Worm (Caenorhabditis elegans) whole organism, early embryonic: ENCODE data around the gene C27F2.7.

Experiments
- B0310.2 ChIP-seq: sonication (generic microtip); optimal IDR thresholded peaks from 2 replicates; lab custom pipeline; 2016; ENCODE audit warnings: mild to moderate bottlenecking, missing genetic modification characterization, missing compliant biosample characterization
- F13C5.2 ChIP-seq: sonication (generic microtip); optimal IDR thresholded peaks from 2 replicates; lab custom pipeline; 2017; ENCODE audit warnings: mild to moderate bottlenecking, missing genetic modification characterization, inconsistent platforms, missing compliant biosample characterization
- aly-1 ChIP-seq: sonication (generic microtip); optimal IDR thresholded peaks from 2 replicates; lab custom pipeline; 2016; ENCODE audit warnings: missing genetic modification characterization, missing compliant biosample characterization
- ama-1 ChIP-seq: fragments of 150-350 bp; optimal IDR thresholded peaks from 2 replicates; lab custom pipeline; 2014
- ceh-13 ChIP-seq: fragments of 200-800 bp; sonication (Bioruptor generic); optimal IDR thresholded peaks from 2 replicates; lab custom pipeline; 2018; ENCODE audit warnings: mild to moderate bottlenecking, missing genetic modification characterization, missing compliant biosample characterization
- ceh-36 ChIP-seq: sonication (generic microtip); optimal IDR thresholded peaks from 2 replicates; lab custom pipeline; 2016; ENCODE audit warnings: missing genetic modification characterization, inconsistent platforms, missing compliant biosample characterization
- ets-7 ChIP-seq: sonication (generic microtip); optimal IDR thresholded peaks from 2 replicates; lab custom pipeline; 2016; ENCODE audit warnings: missing genotype, missing genetic modification characterization, missing compliant biosample characterization
- flt-1 ChIP-seq: fragments of 200-800 bp; sonication (Bioruptor generic); IDR thresholded peaks from 2 replicates; pipeline ENCODE4 v1.3.6; 2022; ENCODE audit warnings: missing genetic modification characterization, missing compliant biosample characterization
- hmbx-1 ChIP-seq: sonication (generic microtip); optimal IDR thresholded peaks from 2 replicates; lab custom pipeline; 2016; ENCODE audit warnings: mild to moderate bottlenecking, missing genetic modification characterization, missing compliant biosample characterization
- hmg-4 ChIP-seq: fragments of 200-800 bp; sonication (Bioruptor generic); optimal IDR thresholded peaks from 2 replicates; lab custom pipeline; 2018; ENCODE audit warnings: mild to moderate bottlenecking, missing genetic modification characterization, missing compliant biosample characterization
- hnd-1 ChIP-seq: sonication (generic microtip); optimal IDR thresholded peaks from 2 replicates; lab custom pipeline; 2016; ENCODE audit warnings: missing genetic modification characterization, missing compliant biosample characterization
- pes-1 ChIP-seq: fragments of 200-800 bp; sonication (Bioruptor generic); IDR thresholded peaks from 2 replicates; pipeline ENCODE4 v1.3.6; 2022; ENCODE audit warnings: missing genetic modification reagents, missing genetic modification characterization, missing compliant biosample characterization
- scrt-1 ChIP-seq: fragments of 200-800 bp; sonication (Bioruptor generic); IDR thresholded peaks from 2 replicates; pipeline ENCODE4 v1.3.6; 2022; ENCODE audit warnings: missing genetic modification characterization, missing compliant biosample characterization
- sea-1 ChIP-seq: fragments of 200-800 bp; sonication (Bioruptor generic); conservative IDR thresholded peaks from 2 replicates; pipeline ENCODE4 v1.3.6; 2022; ENCODE audit warnings: missing genetic modification characterization, missing compliant biosample characterization
- tbx-11 ChIP-seq: fragments of 200-800 bp; sonication (Bioruptor generic); IDR thresholded peaks from 2 replicates; pipeline ENCODE4 v1.3.6; 2022; ENCODE audit warnings: missing genetic modification characterization, missing compliant biosample characterization
- tbx-37 ChIP-seq: fragments of 200-800 bp; sonication (Bioruptor generic); conservative IDR thresholded peaks from 2 replicates; pipeline ENCODE4 v1.3.6; 2022; ENCODE audit warnings: missing genetic modification reagents, missing genetic modification characterization, missing compliant biosample characterization
- tra-4 ChIP-seq: sonication (generic microtip); optimal IDR thresholded peaks from 2 replicates; lab custom pipeline; 2017; ENCODE audit warnings: missing genetic modification characterization, missing compliant biosample characterization

The C27F2.7 gene

DNA sequence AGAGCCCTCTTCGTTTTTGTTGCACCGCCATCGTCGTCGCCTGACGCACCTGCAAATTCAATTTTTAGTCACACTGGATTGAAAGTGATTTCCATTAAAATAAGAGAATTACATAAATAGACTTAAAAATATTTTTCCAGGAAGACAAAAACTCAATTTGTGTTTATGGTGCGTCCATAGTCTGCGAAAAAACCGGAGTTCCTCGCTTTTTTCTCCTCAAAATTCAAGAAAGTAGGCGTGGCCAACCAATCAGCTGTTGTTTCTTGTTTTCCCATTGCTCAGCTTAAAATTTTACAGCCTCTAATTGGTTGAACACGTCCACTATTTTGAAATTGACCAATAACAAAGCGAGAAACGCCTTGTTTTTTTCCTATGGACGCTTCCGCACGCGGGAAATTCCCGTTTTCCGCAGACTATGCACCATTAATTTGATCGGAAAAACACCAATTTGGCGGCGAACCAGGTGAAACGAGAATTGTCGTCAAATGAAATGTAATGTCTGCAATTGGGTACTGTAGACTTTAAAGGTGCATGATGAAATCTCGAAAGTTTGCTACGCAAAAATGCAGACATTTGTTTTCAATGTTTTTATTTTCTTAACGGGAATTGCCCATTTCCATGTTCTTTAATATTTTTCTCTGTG, at the start of gene C27F2.7:
Gene C27F2.7, minus strand, starts transcription at position 51 of the 643 bp plus-strand sequence.
- TF ChIP-seq hmg-4 (GFP tag; lab: Kevin White, UChicago), result no peak

DNA sequence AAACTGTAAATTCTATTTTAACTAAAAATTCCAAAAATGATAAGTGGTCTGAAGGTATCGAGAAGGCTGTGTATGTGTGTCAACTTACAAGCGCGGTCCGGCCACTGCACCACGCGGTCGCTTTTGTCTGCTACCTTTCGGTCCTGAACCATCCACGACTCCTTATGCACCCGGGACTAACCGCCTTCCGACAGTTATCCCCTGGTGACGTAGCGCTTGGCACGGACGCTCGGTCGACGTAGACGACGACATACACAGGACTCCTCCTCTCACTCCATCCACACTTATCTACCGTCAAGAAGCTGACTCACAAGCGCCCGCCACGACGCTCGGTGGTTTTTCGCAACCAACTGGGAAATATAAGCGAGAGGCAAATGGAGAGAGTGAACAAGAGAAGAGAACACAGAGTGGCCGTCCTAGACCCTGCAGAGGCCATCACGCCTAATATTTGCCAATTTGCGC, 47.1 kb upstream of the C27F2.7 start:
- TF ChIP-seq scrt-1 (peak; percentile 88), hmbx-1 (tag; lab: Kevin White, UChicago) (peak; percentile 69), ceh-36 (tag; lab: Kevin White, UChicago) (peak; percentile 82), hnd-1 (tag; lab: Kevin White, UChicago) (peak; percentile 65), flt-1 (peak; percentile 82), tra-4 (tag; lab: Kevin White, UChicago) (peak; percentile 83), pes-1 (peak; percentile 90), hmg-4 (GFP tag; lab: Kevin White, UChicago) (peak; percentile 97), sea-1 (GFP tag; lab: Robert Waterston, UW) (peak; percentile 87), ets-7 (tag; lab: Kevin White, UChicago) (peak; percentile 85), F13C5.2 (tag; lab: Kevin White, UChicago) (peak; percentile 91), tbx-11 (GFP tag; lab: Robert Waterston, UW) (peak; percentile 90), tbx-37 (GFP tag; lab: Robert Waterston, UW) (peak; percentile 90), aly-1 (tag; lab: Kevin White, UChicago) (peak; percentile 97), ceh-13 (GFP tag; lab: Kevin White, UChicago) (peak; percentile 81), B0310.2 (peak; percentile 80)

- TF ChIP-seq ceh-36 (tag; lab: Kevin White, UChicago), result no peak
- TF ChIP-seq ets-7 (tag; lab: Kevin White, UChicago), result no peak
- TF ChIP-seq aly-1 (tag; lab: Kevin White, UChicago), result no peak
- TF ChIP-seq tbx-37 (GFP tag; lab: Robert Waterston, UW), result no peak
- no peak for TF ChIP-seq ama-1
- no peak for TF ChIP-seq hmg-4 (GFP tag; lab: Kevin White, UChicago)
- no peak for TF ChIP-seq flt-1
- TF ChIP-seq pes-1, result no peak
- TF ChIP-seq tra-4 (tag; lab: Kevin White, UChicago), result no peak
- TF ChIP-seq B0310.2, result no peak
- no peak for TF ChIP-seq F13C5.2 (tag; lab: Kevin White, UChicago)
- no peak for TF ChIP-seq scrt-1
- no peak for TF ChIP-seq hnd-1 (tag; lab: Kevin White, UChicago)
- TF ChIP-seq hmbx-1 (tag; lab: Kevin White, UChicago), result no peak
- TF ChIP-seq sea-1 (GFP tag; lab: Robert Waterston, UW), result no peak
- no peak for TF ChIP-seq tbx-11 (GFP tag; lab: Robert Waterston, UW)
- TF ChIP-seq ceh-13 (GFP tag; lab: Kevin White, UChicago), result no peak
Measured at ce11 chrIII:5030629-5031028, 46.3 kb upstream of the C27F2.7 start, which contains the start of gene klp-6. klp-6 (plus strand) TSS chrIII:5030929.

DNA sequence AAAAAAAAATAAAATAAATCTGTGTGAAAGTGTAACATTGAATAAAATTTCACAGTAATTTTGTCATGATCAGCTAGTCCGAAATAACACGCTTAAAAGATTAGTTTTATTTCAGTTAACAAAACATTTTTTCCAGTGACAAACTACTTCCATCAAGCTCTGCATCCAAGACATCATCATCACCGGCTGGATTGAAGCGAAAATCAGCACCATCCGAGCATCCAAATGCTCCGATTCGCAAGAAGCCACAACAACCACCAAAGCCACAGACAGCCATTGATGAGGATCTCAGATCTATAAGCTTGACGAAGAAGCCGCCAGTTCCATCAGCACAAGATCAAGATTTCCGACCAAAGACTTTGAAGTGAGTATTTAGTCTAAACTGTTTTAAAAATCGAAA, 42.9 kb upstream of the C27F2.7 start:
- 0 out of 2 replicates have a peak, but pooled peaks have one; percentile 16 for TF ChIP-seq sea-1 (GFP tag; lab: Robert Waterston, UW)
- TF ChIP-seq tbx-37 (GFP tag; lab: Robert Waterston, UW), result no peak
- TF ChIP-seq ama-1, result peak; percentile 27
- peak; percentile 32 for TF ChIP-seq B0310.2
- no peak for TF ChIP-seq ets-7 (tag; lab: Kevin White, UChicago)

ce11 chrIII:5026366-5026765, 42.1 kb upstream of the C27F2.7 start:
- TF ChIP-seq scrt-1 (no peak), ama-1 (no peak), hmg-4 (GFP tag; lab: Kevin White, UChicago) (no peak), hnd-1 (tag; lab: Kevin White, UChicago) (no peak)

DNA sequence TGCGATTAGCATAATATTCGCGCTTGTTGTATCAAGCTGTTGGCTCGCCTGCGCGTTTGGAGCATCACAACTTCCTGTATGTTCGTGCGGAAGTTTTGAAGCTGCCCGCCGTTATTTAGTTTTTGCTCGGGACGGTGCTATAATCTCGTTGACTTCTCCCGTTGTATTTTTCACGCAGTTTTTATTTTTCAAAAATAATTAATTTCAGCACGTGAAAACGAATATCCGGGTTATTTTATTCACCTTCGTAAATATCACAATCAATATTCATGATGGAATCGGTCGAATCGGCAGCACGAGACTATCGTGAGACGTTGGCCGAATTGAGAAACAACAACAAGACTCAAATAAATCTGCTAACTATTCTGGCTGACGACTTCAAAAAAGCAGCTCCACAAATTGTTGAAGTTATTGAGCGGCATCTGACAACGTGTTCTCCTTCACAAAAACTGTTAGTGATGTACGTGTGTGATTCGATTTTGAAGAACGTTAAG, 40.9 kb upstream of the C27F2.7 start:
- TF ChIP-seq ets-7 (tag; lab: Kevin White, UChicago) (no peak), ama-1 (peak; percentile 62)

- TF ChIP-seq tra-4 (tag; lab: Kevin White, UChicago) (peak; percentile 31), ama-1 (no peak)
Measured at ce11 chrIII:5024393-5024964, 40.2 kb upstream of the C27F2.7 start, which contains the start of gene pcf-11. pcf-11 (plus strand) TSS chrIII:5024914.

- TF ChIP-seq hnd-1 (tag; lab: Kevin White, UChicago), result no peak
- no peak for TF ChIP-seq ets-7 (tag; lab: Kevin White, UChicago)
- no peak for TF ChIP-seq scrt-1
- TF ChIP-seq B0310.2, result no peak
- no peak for TF ChIP-seq pes-1
- TF ChIP-seq aly-1 (tag; lab: Kevin White, UChicago), result no peak
- no peak for TF ChIP-seq F13C5.2 (tag; lab: Kevin White, UChicago)
- TF ChIP-seq tbx-11 (GFP tag; lab: Robert Waterston, UW), result no peak
- TF ChIP-seq hmbx-1 (tag; lab: Kevin White, UChicago), result no peak
- TF ChIP-seq tbx-37 (GFP tag; lab: Robert Waterston, UW), result no peak
- TF ChIP-seq hmg-4 (GFP tag; lab: Kevin White, UChicago), result no peak
- no peak for TF ChIP-seq tra-4 (tag; lab: Kevin White, UChicago)
- TF ChIP-seq sea-1 (GFP tag; lab: Robert Waterston, UW), result no peak
- TF ChIP-seq ama-1, result no peak
- TF ChIP-seq flt-1, result no peak
- no peak for TF ChIP-seq ceh-36 (tag; lab: Kevin White, UChicago)
- TF ChIP-seq ceh-13 (GFP tag; lab: Kevin White, UChicago), result no peak
Measured at ce11 chrIII:5023642-5024041, 39.3 kb upstream of the C27F2.7 start.
